Fruit fly (Drosophila melanogaster) whole organism, embryonic: ENCODE data around the gene edin.

Source experiments
- Bgb ChIP-seq: fragments of 200-800 bp; sonication (Bioruptor generic); IDR thresholded peaks from 2 replicates; pipeline ENCODE4 v1.3.6; 2022; ENCODE audit warnings: missing biosample characterization, missing genetic modification characterization; ENCODE audit not compliant: partially characterized antibody
- CG11247 ChIP-seq: fragments of 200-800 bp; sonication (Bioruptor generic); IDR thresholded peaks from 2 replicates; pipeline ENCODE4 v1.3.6; 2022; ENCODE audit warnings: missing biosample characterization, missing genetic modification characterization
- CG13624 ChIP-seq: fragments of 200-800 bp; sonication (Bioruptor generic); optimal IDR thresholded peaks from 2 replicates; lab custom pipeline; 2016; ENCODE audit warnings: missing biosample characterization, missing genetic modification characterization
- CG15269 ChIP-seq: fragments of 200-800 bp; sonication (Bioruptor generic); optimal IDR thresholded peaks from 2 replicates; lab custom pipeline; 2018; ENCODE audit warnings: missing biosample characterization, mild to moderate bottlenecking, missing genetic modification characterization, moderate library complexity
- CG1647 ChIP-seq: fragments of 200-800 bp; sonication (Bioruptor generic); optimal IDR thresholded peaks from 3 replicates; lab custom pipeline; 2016; ENCODE audit warnings: missing biosample characterization, missing genetic modification characterization
- CG17361 ChIP-seq: fragments of 200-800 bp; sonication (Bioruptor generic); IDR thresholded peaks from 3 replicates; pipeline ENCODE4 v1.3.6; 2022; ENCODE audit warnings: missing biosample characterization, missing genetic modification characterization
- CG17802 ChIP-seq: fragments of 200-800 bp; sonication (Bioruptor generic); optimal IDR thresholded peaks from 2 replicates; lab custom pipeline; 2018; ENCODE audit warnings: missing biosample characterization, mild to moderate bottlenecking, missing genetic modification characterization, moderate library complexity
- CG18764 ChIP-seq: fragments of 200-800 bp; sonication (Bioruptor generic); optimal IDR thresholded peaks from 3 replicates; lab custom pipeline; 2016; ENCODE audit warnings: missing biosample characterization, missing genetic modification characterization
- CG2712 ChIP-seq: fragments of 200-800 bp; optimal IDR thresholded peaks from 3 replicates; lab custom pipeline; 2019; ENCODE audit warnings: missing biosample characterization, mild to moderate bottlenecking, missing genetic modification characterization, moderate library complexity
- CG30403 ChIP-seq: fragments of 200-800 bp; sonication (Bioruptor generic); optimal IDR thresholded peaks from 3 replicates; lab custom pipeline; 2016; ENCODE audit warnings: missing biosample characterization, missing genetic modification characterization
- CG3163 ChIP-seq: fragments of 200-800 bp; sonication (Bioruptor generic); optimal IDR thresholded peaks from 3 replicates; lab custom pipeline; 2016; ENCODE audit warnings: missing biosample characterization, missing genetic modification characterization
- CG4282 ChIP-seq: fragments of 200-800 bp; sonication (Bioruptor generic); optimal IDR thresholded peaks from 2 replicates; lab custom pipeline; 2016; ENCODE audit warnings: missing biosample characterization, missing genetic modification characterization
- CG6765 ChIP-seq: fragments of 200-800 bp; sonication (Bioruptor generic); optimal IDR thresholded peaks from 3 replicates; lab custom pipeline; 2017; ENCODE audit warnings: missing biosample characterization, mild to moderate bottlenecking, missing genetic modification characterization
- CG9727 ChIP-seq: fragments of 200-800 bp; sonication (Bioruptor generic); optimal IDR thresholded peaks from 3 replicates; lab custom pipeline; 2017; ENCODE audit warnings: missing biosample characterization, mild to moderate bottlenecking, missing genetic modification characterization
- CG9797 ChIP-seq: fragments of 200-800 bp; sonication (Bioruptor generic); optimal IDR thresholded peaks from 3 replicates; lab custom pipeline; 2018; ENCODE audit warnings: missing biosample characterization, mild to moderate bottlenecking, missing genetic modification characterization
- CG9876 ChIP-seq: fragments of 200-800 bp; sonication (Bioruptor generic); optimal IDR thresholded peaks from 2 replicates; lab custom pipeline; 2016; ENCODE audit warnings: missing biosample characterization, missing genetic modification characterization
- CTCF ChIP-seq: fragments of 200-800 bp; sonication (Bioruptor generic); optimal IDR thresholded peaks from 2 replicates; lab custom pipeline; 2017; ENCODE audit warnings: missing biosample characterization, mild to moderate bottlenecking, missing genetic modification characterization, moderate library complexity
- Doc2 ChIP-seq: fragments of 200-800 bp; sonication (Bioruptor generic); IDR thresholded peaks from 2 replicates; pipeline ENCODE4 v1.3.6; 2022; ENCODE audit warnings: missing biosample characterization, missing genetic modification characterization
- Eip74EF ChIP-seq, 2 experiments: fragments of 200-800 bp in 1 of 2; fragments of >200 bp in 1 of 2; sonication (Bioruptor generic) in 1 of 2; optimal IDR thresholded peaks; 2 replicates each; lab custom pipeline; 2017 to 2019; ENCODE audit warnings: missing biosample characterization in 2 of 2, missing genetic modification characterization in 2 of 2, mild to moderate bottlenecking in 1 of 2, moderate library complexity in 1 of 2
- Fer3 ChIP-seq: fragments of 200-800 bp; sonication (Bioruptor generic); optimal IDR thresholded peaks from 2 replicates; lab custom pipeline; 2018; ENCODE audit warnings: missing biosample characterization, mild to moderate bottlenecking, missing genetic modification characterization, moderate library complexity
- HLH54F ChIP-seq: fragments of 200-800 bp; sonication (Bioruptor generic); optimal IDR thresholded peaks from 3 replicates; lab custom pipeline; 2016; ENCODE audit warnings: missing biosample characterization, missing genetic modification characterization
- Hand ChIP-seq: fragments of 200-800 bp; sonication (Bioruptor generic); optimal IDR thresholded peaks from 2 replicates; lab custom pipeline; 2017; ENCODE audit warnings: mild to moderate bottlenecking, missing biosample characterization, missing genetic modification reagents, missing genetic modification characterization
- Mrtf ChIP-seq: fragments of 200-800 bp; sonication (Bioruptor generic); IDR thresholded peaks from 3 replicates; pipeline ENCODE4 v1.3.6; 2022; ENCODE audit warnings: missing biosample characterization, missing genetic modification characterization
- Nf-YC ChIP-seq: fragments of 200-800 bp; optimal IDR thresholded peaks from 3 replicates; lab custom pipeline; 2019; ENCODE audit warnings: missing biosample characterization, mild to moderate bottlenecking, missing genetic modification characterization, moderate library complexity
- Sin3A ChIP-seq: fragments of >200 bp; optimal IDR thresholded peaks from 2 replicates; lab custom pipeline; 2018
- Six4 ChIP-seq: fragments of 200-800 bp; sonication (Bioruptor generic); optimal IDR thresholded peaks from 2 replicates; lab custom pipeline; 2016; ENCODE audit warnings: missing biosample characterization, missing genetic modification characterization
- Sox102F ChIP-seq: fragments of 200-800 bp; sonication (Bioruptor generic); optimal IDR thresholded peaks from 2 replicates; lab custom pipeline; 2018; ENCODE audit warnings: missing biosample characterization, mild to moderate bottlenecking, missing genetic modification characterization, moderate library complexity
- Spps ChIP-seq: fragments of 200-800 bp; sonication (Bioruptor generic); optimal IDR thresholded peaks from 2 replicates; lab custom pipeline; 2018; ENCODE audit warnings: missing biosample characterization, mild to moderate bottlenecking, missing genetic modification characterization
- ab ChIP-seq: fragments of 200-800 bp; sonication (Bioruptor generic); optimal IDR thresholded peaks from 2 replicates; lab custom pipeline; 2016; ENCODE audit warnings: missing biosample characterization, missing genetic modification characterization
- abd-A ChIP-seq: fragments of 200-800 bp; sonication (Bioruptor generic); optimal IDR thresholded peaks from 3 replicates; lab custom pipeline; 2019; ENCODE audit warnings: missing biosample characterization, mild to moderate bottlenecking, missing genetic modification characterization, moderate library complexity
- bbx ChIP-seq: fragments of 200-800 bp; sonication (Bioruptor generic); IDR thresholded peaks from 2 replicates; pipeline ENCODE4 v1.3.6; 2022; ENCODE audit warnings: missing biosample characterization, missing genetic modification characterization; ENCODE audit not compliant: partially characterized antibody
- bsh ChIP-seq, 2 experiments: fragments of 200-800 bp; sonication (Bioruptor generic); optimal IDR thresholded peaks; 2 replicates each; lab custom pipeline; 2017 to 2018; ENCODE audit warnings: mild to moderate bottlenecking in 2 of 2, missing biosample characterization in 2 of 2, missing genetic modification characterization in 2 of 2, moderate library complexity in 1 of 2
- corto ChIP-seq: fragments of 200-800 bp; sonication (Bioruptor generic); optimal IDR thresholded peaks from 2 replicates; lab custom pipeline; 2016; ENCODE audit warnings: missing biosample characterization, mild to moderate bottlenecking, missing genetic modification characterization, moderate library complexity
- dati ChIP-seq: fragments of 200-800 bp; sonication (Bioruptor generic); IDR thresholded peaks from 2 replicates; pipeline ENCODE4 v1.3.6; 2022; ENCODE audit warnings: missing biosample characterization, missing genetic modification characterization
- emc ChIP-seq: fragments of 200-800 bp; sonication (Bioruptor generic); optimal IDR thresholded peaks from 2 replicates; lab custom pipeline; 2016; ENCODE audit warnings: missing biosample characterization, missing genetic modification characterization
- ham ChIP-seq: fragments of 200-800 bp; sonication (Bioruptor generic); IDR thresholded peaks from 2 replicates; pipeline ENCODE4 v1.3.6; 2022; ENCODE audit warnings: missing biosample characterization, missing genetic modification characterization
- hkb ChIP-seq, 2 experiments: fragments of 200-800 bp in 1 of 2; fragments of >200 bp in 1 of 2; sonication (Bioruptor generic) in 1 of 2; IDR thresholded peaks in 1 of 2; optimal IDR thresholded peaks in 1 of 2; 2 replicates each; pipeline versions ENCODE4 v1.3.6 to Lab custom; 2017 to 2022; ENCODE audit warnings: missing biosample characterization in 1 of 2, missing genetic modification characterization in 1 of 2
- hth ChIP-seq: fragments of >200 bp; optimal IDR thresholded peaks from 2 replicates; lab custom pipeline; 2017; ENCODE audit warnings: inconsistent platforms
- mld ChIP-seq: fragments of 200-800 bp; sonication (Bioruptor generic); IDR thresholded peaks from 3 replicates; pipeline ENCODE4 v1.3.6; 2022; ENCODE audit warnings: missing biosample characterization, missing genetic modification characterization; ENCODE audit not compliant: partially characterized antibody
- nerfin-2 ChIP-seq: fragments of 200-800 bp; sonication (Bioruptor generic); IDR thresholded peaks from 2 replicates; pipeline ENCODE4 v1.3.6; 2022; ENCODE audit warnings: missing biosample characterization, missing genetic modification characterization; ENCODE audit not compliant: partially characterized antibody
- org-1 ChIP-seq: fragments of 200-800 bp; sonication (Bioruptor generic); optimal IDR thresholded peaks from 2 replicates; lab custom pipeline; 2017; ENCODE audit warnings: missing biosample characterization, missing genetic modification characterization
- pan ChIP-seq, 4 experiments: fragments of >200 bp in 3 of 4; fragments of 200-800 bp in 1 of 4; sonication (Bioruptor generic) in 1 of 4; optimal IDR thresholded peaks in 3 of 4; IDR thresholded peaks in 1 of 4; 2 replicates each; pipeline versions ENCODE4 v1.3.6 to Lab custom; 2017 to 2022; ENCODE audit warnings: missing biosample characterization in 2 of 4, missing genetic modification characterization in 2 of 4, mixed read lengths in 1 of 4
- pita ChIP-seq: fragments of 200-800 bp; sonication (Bioruptor generic); optimal IDR thresholded peaks from 2 replicates; lab custom pipeline; 2017; ENCODE audit warnings: missing biosample characterization, mild to moderate bottlenecking, missing genetic modification characterization
- psq ChIP-seq: fragments of 200-800 bp; sonication (Bioruptor generic); optimal IDR thresholded peaks from 2 replicates; lab custom pipeline; 2017; ENCODE audit warnings: missing biosample characterization, missing genetic modification characterization
- pzg ChIP-seq: fragments of 200-800 bp; sonication (Bioruptor generic); optimal IDR thresholded peaks from 3 replicates; lab custom pipeline; 2018; ENCODE audit warnings: missing biosample characterization, mild to moderate bottlenecking, missing genetic modification characterization, moderate library complexity
- run ChIP-seq: fragments of 200-800 bp; sonication (Bioruptor generic); optimal IDR thresholded peaks from 3 replicates; lab custom pipeline; 2018; ENCODE audit warnings: missing biosample characterization, mild to moderate bottlenecking, missing genetic modification characterization
- sob ChIP-seq: fragments of 200-800 bp; sonication (Bioruptor generic); IDR thresholded peaks from 2 replicates; pipeline ENCODE4 v1.3.6; 2022; ENCODE audit warnings: missing biosample characterization, missing genetic modification characterization
- tna ChIP-seq: fragments of 200-800 bp; sonication (Bioruptor generic); IDR thresholded peaks from 2 replicates; pipeline ENCODE4 v1.3.6; 2022; ENCODE audit warnings: missing biosample characterization, missing genetic modification characterization; ENCODE audit not compliant: partially characterized antibody
- wdn ChIP-seq: fragments of 200-800 bp; sonication (Bioruptor generic); IDR thresholded peaks from 2 replicates; pipeline ENCODE4 v1.3.6; 2022; ENCODE audit warnings: missing biosample characterization, missing genetic modification characterization
- zfh2 ChIP-seq: fragments of 200-800 bp; sonication (Bioruptor generic); optimal IDR thresholded peaks from 2 replicates; lab custom pipeline; 2016; ENCODE audit warnings: missing biosample characterization, missing genetic modification characterization

Gene edin

dm6 chr3L:17475979-17476393 lies 18.7 kb upstream of the edin start, which contains the start of gene CG34250 (continued):
- no peak for TF ChIP-seq Spps
- TF ChIP-seq dati = no peak
- TF ChIP-seq wdn (GFP tag; lab: Robert Waterston, UW) = no peak
- TF ChIP-seq Hand (GFP tag; lab: Kevin White, UChicago) = no peak
- peak; percentile 72 for TF ChIP-seq CG2712 (tag; lab: Kevin White, UChicago)
- no peak for TF ChIP-seq pan (optimal IDR thresholded peaks at IDR 0.05; lab: Kevin White, UChicago)
- no peak for TF ChIP-seq pan (GFP tag; optimal IDR thresholded peaks at IDR 0.05 in 1 of 2, IDR thresholded peaks at IDR 0.05 in 1 of 2)
- peak; percentile 52 for TF ChIP-seq CG9797 (GFP tag; lab: Kevin White, UChicago)
- peak; percentile 72 for TF ChIP-seq Bgb (GFP tag; lab: Robert Waterston, UW)
- no peak for TF ChIP-seq CG11247 (GFP tag; lab: Robert Waterston, UW)
- peak; percentile 71 for TF ChIP-seq pita (GFP tag; lab: Kevin White, UChicago)
- peak; percentile 48; the same call in 2 of the 3 replicates for TF ChIP-seq CG17361 (GFP tag; lab: Robert Waterston, UW)
- peak; percentile 51 for TF ChIP-seq corto (GFP tag; lab: Kevin White, UChicago)
- no peak for TF ChIP-seq emc (GFP tag; lab: Kevin White, UChicago)
- peak; percentile 31 for TF ChIP-seq CG9727 (GFP tag; lab: Kevin White, UChicago)
- peak; percentile 75 for TF ChIP-seq Sin3A (lab: Kevin White, UChicago)
- peak; percentile 15 for TF ChIP-seq Fer3 (tag; lab: Kevin White, UChicago)
- peak; percentile 32 for TF ChIP-seq CG30403 (GFP tag; lab: Kevin White, UChicago)
- TF ChIP-seq CG15269 (tag; lab: Kevin White, UChicago) = peak; percentile 26
- TF ChIP-seq pzg = peak; percentile 84
- TF ChIP-seq org-1 (GFP tag; lab: Kevin White, UChicago) = no peak
- TF ChIP-seq Sox102F = peak; percentile 7
- TF ChIP-seq HLH54F (GFP tag; lab: Kevin White, UChicago) = peak; percentile 31
- TF ChIP-seq Mrtf (GFP tag; lab: Robert Waterston, UW) = no peak
- TF ChIP-seq CG1647 (GFP tag; lab: Kevin White, UChicago) = no peak
- no peak for TF ChIP-seq psq (GFP tag; lab: Kevin White, UChicago)
- TF ChIP-seq zfh2 (GFP tag; lab: Kevin White, UChicago) = peak; percentile 14
- peak; percentile 62; the same call in 1 of the 2 replicates for TF ChIP-seq sob (GFP tag; lab: Robert Waterston, UW)
- no peak for TF ChIP-seq Eip74EF (GFP tag; optimal IDR thresholded peaks at IDR 0.05; lab: Kevin White, UChicago)
- no peak for TF ChIP-seq run (tag; lab: Kevin White, UChicago)
- peak; percentile 68 for TF ChIP-seq bbx (GFP tag; lab: Robert Waterston, UW)
- no peak for TF ChIP-seq ham
- TF ChIP-seq CG17802 (tag; lab: Kevin White, UChicago) = no peak
- TF ChIP-seq CTCF (GFP tag; lab: Kevin White, UChicago) = peak; percentile 66
- no peak for TF ChIP-seq hth (lab: Kevin White, UChicago)
- no peak for TF ChIP-seq ab
- peak; percentile 7 for TF ChIP-seq Six4 (GFP tag; lab: Kevin White, UChicago)
- no peak for TF ChIP-seq abd-A (tag; lab: Kevin White, UChicago)
- TF ChIP-seq CG18764 (GFP tag; lab: Kevin White, UChicago) = peak; percentile 45
- peak; percentile 31 for TF ChIP-seq CG9876
- peak in 1 of 2 experiments; percentile 14 for TF ChIP-seq bsh (GFP tag; optimal IDR thresholded peaks at IDR 0.05; lab: Kevin White, UChicago)
- peak; percentile 75 for TF ChIP-seq Nf-YC (tag; lab: Kevin White, UChicago)
- TF ChIP-seq CG13624 = no peak
- peak; percentile 23 for TF ChIP-seq hkb (optimal IDR thresholded peaks at IDR 0.05; lab: Kevin White, UChicago)
- no peak; the same call in 1 of the 2 replicates for TF ChIP-seq hkb (GFP tag; IDR thresholded peaks at IDR 0.05; lab: Robert Waterston, UW)
- TF ChIP-seq CG3163 (GFP tag; lab: Kevin White, UChicago) = no peak
- no peak for TF ChIP-seq mld
- no peak for TF ChIP-seq CG6765 (GFP tag; lab: Kevin White, UChicago)
- TF ChIP-seq tna = peak; percentile 43; the same call in 1 of the 2 replicates
- no peak for TF ChIP-seq Doc2 (GFP tag; lab: Robert Waterston, UW)
- no peak for TF ChIP-seq CG4282 (GFP tag; lab: Kevin White, UChicago)
- peak; percentile 34; the same call in 1 of the 2 replicates for TF ChIP-seq nerfin-2 (GFP tag; lab: Robert Waterston, UW)
